Worm (Caenorhabditis elegans) whole organism, L3 larva: ENCODE measurements around the gene C16C4.18.

ENCODE experiments used
- R02D3.7 ChIP-seq: fragments of 150-350 bp; optimal IDR thresholded peaks from 2 replicates; lab custom pipeline; 2014; ENCODE audit warnings: missing biosample characterization, missing genetic modification characterization
- egl-27 ChIP-seq: sonication (generic microtip); optimal IDR thresholded peaks from 4 replicates; lab custom pipeline; 2017; ENCODE audit warnings: missing biosample characterization, missing genetic modification reagents, missing genetic modification characterization
- nhr-12 ChIP-seq: fragments of 150-350 bp; optimal IDR thresholded peaks from 2 replicates; lab custom pipeline; 2014; ENCODE audit warnings: missing biosample characterization, missing genetic modification characterization
- nhr-25 ChIP-seq: sonication (generic microtip); optimal IDR thresholded peaks from 2 replicates; lab custom pipeline; 2017; ENCODE audit warnings: missing biosample characterization, missing genetic modification characterization
- nhr-67 ChIP-seq: fragments of 150-350 bp; optimal IDR thresholded peaks from 2 replicates; lab custom pipeline; 2014; ENCODE audit warnings: missing biosample characterization, missing genetic modification characterization
- pha-4 ChIP-seq: fragments of 150-350 bp; optimal IDR thresholded peaks from 2 replicates; lab custom pipeline; 2014; ENCODE audit warnings: missing biosample characterization, missing genetic modification reagents, missing genetic modification characterization
- unc-39 ChIP-seq: sonication (generic microtip); optimal IDR thresholded peaks from 4 replicates; lab custom pipeline; 2017; ENCODE audit warnings: missing biosample characterization, missing genetic modification characterization
- ztf-4 ChIP-seq: fragments of 150-350 bp; optimal IDR thresholded peaks from 2 replicates; lab custom pipeline; 2014; ENCODE audit warnings: missing biosample characterization, missing genetic modification characterization

DNA sequence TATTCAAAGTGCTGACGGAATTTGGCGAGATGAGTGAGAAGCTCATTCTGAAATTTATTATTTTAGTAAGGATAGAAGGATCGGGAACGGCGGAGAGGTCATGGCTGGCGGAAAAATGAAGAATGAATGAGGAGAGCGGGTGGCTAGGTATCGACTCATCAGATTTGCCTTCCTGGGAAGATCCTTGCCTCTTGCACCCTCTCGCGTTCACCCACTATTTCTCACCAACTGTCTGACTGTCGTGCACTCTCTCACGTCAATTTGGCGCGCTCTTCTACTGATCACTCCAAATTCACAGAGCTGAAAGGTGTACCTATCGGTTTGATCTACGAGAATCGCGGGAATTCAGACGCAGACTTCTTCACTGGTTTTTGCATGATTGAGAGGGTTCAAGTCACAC lies 13.0 kb downstream of the C16C4.18 start, which contains the start of gene fbxb-97:
- TF ChIP-seq unc-39 (tag; lab: Kevin White, UChicago) = no peak
- TF ChIP-seq nhr-25 (tag; lab: Kevin White, UChicago) = no peak
- TF ChIP-seq nhr-12 (tag; lab: Kevin White, UChicago) = no peak
- TF ChIP-seq egl-27 (tag; lab: Kevin White, UChicago) = no peak
- TF ChIP-seq R02D3.7 (tag; lab: Kevin White, UChicago) = no peak
- no peak for TF ChIP-seq nhr-67
- TF ChIP-seq ztf-4 = no peak
- no peak for TF ChIP-seq pha-4
